Fruit fly (Drosophila melanogaster) whole organism, embryonic: ENCODE data around the gene CG44362.

Experiments used
- Atf-2 ChIP-seq: fragments of 200-800 bp; sonication (Bioruptor generic); optimal IDR thresholded peaks from 2 replicates; lab custom pipeline; 2016; ENCODE audit warnings: missing biosample characterization, missing genetic modification characterization
- Bteb2 ChIP-seq: fragments of 200-800 bp; sonication (Bioruptor generic); optimal IDR thresholded peaks from 2 replicates; lab custom pipeline; 2016; ENCODE audit warnings: missing biosample characterization, missing genetic modification characterization
- CG10147 ChIP-seq: fragments of 200-800 bp; sonication (Bioruptor generic); optimal IDR thresholded peaks from 2 replicates; lab custom pipeline; 2019; ENCODE audit warnings: missing biosample characterization, mild to moderate bottlenecking, missing genetic modification characterization, moderate library complexity
- CG10654 ChIP-seq: fragments of 200-800 bp; sonication (Bioruptor generic); optimal IDR thresholded peaks from 2 replicates; lab custom pipeline; 2016; ENCODE audit warnings: missing biosample characterization, missing genetic modification characterization
- CG10959 ChIP-seq: fragments of 200-800 bp; sonication (Bioruptor generic); IDR thresholded peaks from 2 replicates; pipeline ENCODE4 v1.3.6; 2022; ENCODE audit warnings: missing biosample characterization, missing genetic modification characterization
- CG1233 ChIP-seq: fragments of 200-800 bp; sonication (Bioruptor generic); optimal IDR thresholded peaks from 4 replicates; lab custom pipeline; 2018; ENCODE audit warnings: missing biosample characterization, mild to moderate bottlenecking, missing genetic modification characterization
- CG13894 ChIP-seq: fragments of 200-800 bp; sonication (Bioruptor generic); optimal IDR thresholded peaks from 3 replicates; lab custom pipeline; 2018; ENCODE audit warnings: missing biosample characterization, mild to moderate bottlenecking, missing genetic modification characterization, moderate library complexity
- CG14965 ChIP-seq: fragments of 200-800 bp; sonication (Bioruptor generic); optimal IDR thresholded peaks from 2 replicates; lab custom pipeline; 2016; ENCODE audit warnings: missing biosample characterization, missing genetic modification characterization, borderline replicate concordance
- CG15514 ChIP-seq: fragments of 200-800 bp; sonication (Bioruptor generic); optimal IDR thresholded peaks from 3 replicates; lab custom pipeline; 2017; ENCODE audit warnings: missing biosample characterization, missing genetic modification characterization, mild to moderate bottlenecking, moderate library complexity, missing genetic modification reagents
- CG18619 ChIP-seq: fragments of 200-800 bp; sonication (Bioruptor generic); optimal IDR thresholded peaks from 3 replicates; lab custom pipeline; 2017; ENCODE audit warnings: missing biosample characterization, mild to moderate bottlenecking, missing genetic modification characterization
- CG2678 ChIP-seq: fragments of 200-800 bp; sonication (Bioruptor generic); optimal IDR thresholded peaks from 3 replicates; lab custom pipeline; 2019; ENCODE audit warnings: missing biosample characterization, mild to moderate bottlenecking, missing genetic modification characterization, moderate library complexity
- CG30020 ChIP-seq: fragments of 200-800 bp; optimal IDR thresholded peaks from 2 replicates; lab custom pipeline; 2019; ENCODE audit warnings: missing biosample characterization, mild to moderate bottlenecking, missing genetic modification characterization, moderate library complexity
- CG30403 ChIP-seq: fragments of 200-800 bp; sonication (Bioruptor generic); optimal IDR thresholded peaks from 3 replicates; lab custom pipeline; 2016; ENCODE audit warnings: missing biosample characterization, missing genetic modification characterization
- CG43689 ChIP-seq: fragments of 200-800 bp; sonication (Bioruptor generic); IDR thresholded peaks from 2 replicates; pipeline ENCODE4 v1.3.6; 2022; ENCODE audit warnings: missing biosample characterization, missing genetic modification characterization
- CG8765 ChIP-seq: fragments of 200-800 bp; sonication (Bioruptor generic); IDR thresholded peaks from 2 replicates; pipeline ENCODE4 v1.3.6; 2022; ENCODE audit warnings: missing biosample characterization, missing genetic modification characterization
- CrebB ChIP-seq: fragments of 200-800 bp; sonication (Bioruptor generic); optimal IDR thresholded peaks from 3 replicates; lab custom pipeline; 2018; ENCODE audit warnings: missing biosample characterization, mild to moderate bottlenecking, missing genetic modification characterization
- Dbx ChIP-seq: fragments of 200-800 bp; sonication (Bioruptor generic); IDR thresholded peaks from 3 replicates; pipeline ENCODE4 v1.3.6; 2022; ENCODE audit warnings: missing biosample characterization, missing genetic modification characterization
- Deaf1 ChIP-seq: fragments of 200-800 bp; optimal IDR thresholded peaks from 3 replicates; lab custom pipeline; 2019; ENCODE audit warnings: missing biosample characterization, mild to moderate bottlenecking, missing genetic modification characterization, moderate library complexity
- Dll ChIP-seq: fragments of 200-800 bp; sonication (Bioruptor generic); IDR thresholded peaks from 4 replicates; pipeline ENCODE4 v1.3.6; 2022; ENCODE audit warnings: missing biosample characterization, missing genetic modification characterization; ENCODE audit not compliant: partially characterized antibody
- Lpt ChIP-seq: fragments of >200 bp; optimal IDR thresholded peaks from 2 replicates; lab custom pipeline; 2018; ENCODE audit warnings: missing biosample characterization, missing genetic modification characterization
- Oaz ChIP-seq: fragments of 200-800 bp; sonication (Bioruptor generic); IDR thresholded peaks from 2 replicates; pipeline ENCODE4 v1.3.6; 2022; ENCODE audit warnings: missing biosample characterization, missing genetic modification characterization
- Sry-β ChIP-seq: fragments of 200-800 bp; sonication (Bioruptor generic); optimal IDR thresholded peaks from 2 replicates; lab custom pipeline; 2018; ENCODE audit warnings: missing biosample characterization, mild to moderate bottlenecking, missing genetic modification characterization, moderate library complexity
- Ssrp ChIP-seq: fragments of 200-800 bp; sonication (Bioruptor generic); optimal IDR thresholded peaks from 2 replicates; lab custom pipeline; 2018; ENCODE audit warnings: missing biosample characterization, mild to moderate bottlenecking, missing genetic modification characterization, moderate library complexity
- Stat92E ChIP-seq, 3 experiments: fragments of >200 bp in 2 of 3; fragments of 200-800 bp in 1 of 3; sonication (Bioruptor generic) in 1 of 3; optimal IDR thresholded peaks; 2 replicates each; lab custom pipeline; 2017 to 2019; ENCODE audit warnings: missing biosample characterization in 3 of 3, missing genetic modification characterization in 3 of 3, mild to moderate bottlenecking in 1 of 3, moderate library complexity in 1 of 3
- TFAM ChIP-seq: fragments of 200-800 bp; sonication (Bioruptor generic); optimal IDR thresholded peaks from 2 replicates; lab custom pipeline; 2017; ENCODE audit warnings: missing biosample characterization, missing genetic modification characterization, inconsistent platforms
- al ChIP-seq: fragments of 200-800 bp; sonication (Bioruptor generic); IDR thresholded peaks from 2 replicates; pipeline ENCODE4 v1.3.6; 2022; ENCODE audit warnings: missing biosample characterization, missing genetic modification characterization
- ase ChIP-seq: fragments of 200-800 bp; sonication (Bioruptor generic); IDR thresholded peaks from 3 replicates; pipeline ENCODE4 v1.3.6; 2022; ENCODE audit warnings: missing biosample characterization, missing genetic modification characterization
- cad ChIP-seq: fragments of >200 bp; optimal IDR thresholded peaks from 2 replicates; lab custom pipeline; 2017; ENCODE audit warnings: missing biosample characterization, missing genetic modification characterization
- cg ChIP-seq: fragments of 200-800 bp; sonication (Bioruptor generic); optimal IDR thresholded peaks from 3 replicates; lab custom pipeline; 2019; ENCODE audit warnings: missing biosample characterization, mild to moderate bottlenecking, missing genetic modification characterization, moderate library complexity
- chn ChIP-seq: fragments of 200-800 bp; sonication (Bioruptor generic); optimal IDR thresholded peaks from 2 replicates; lab custom pipeline; 2016; ENCODE audit warnings: missing biosample characterization, missing genetic modification characterization
- corto ChIP-seq: fragments of 200-800 bp; sonication (Bioruptor generic); optimal IDR thresholded peaks from 2 replicates; lab custom pipeline; 2016; ENCODE audit warnings: missing biosample characterization, mild to moderate bottlenecking, missing genetic modification characterization, moderate library complexity
- dpn ChIP-seq, 2 experiments: fragments of 200-800 bp; sonication (Bioruptor generic); optimal IDR thresholded peaks; 3 replicates each; lab custom pipeline; 2016; ENCODE audit warnings: missing biosample characterization in 2 of 2, missing genetic modification characterization in 2 of 2
- exex ChIP-seq: fragments of 200-800 bp; sonication (Bioruptor generic); optimal IDR thresholded peaks from 4 replicates; lab custom pipeline; 2018; ENCODE audit warnings: missing biosample characterization, mild to moderate bottlenecking, missing genetic modification characterization, moderate library complexity
- fu2 ChIP-seq: fragments of 200-800 bp; sonication (Bioruptor generic); optimal IDR thresholded peaks from 2 replicates; lab custom pipeline; 2016; ENCODE audit warnings: missing biosample characterization, missing genetic modification characterization
- hth ChIP-seq: fragments of >200 bp; optimal IDR thresholded peaks from 2 replicates; lab custom pipeline; 2017; ENCODE audit warnings: inconsistent platforms
- jumu ChIP-seq: fragments of 200-800 bp; sonication (Bioruptor generic); optimal IDR thresholded peaks from 3 replicates; lab custom pipeline; 2016; ENCODE audit warnings: missing biosample characterization, missing genetic modification characterization
- luna ChIP-seq: fragments of 200-800 bp; sonication (Bioruptor generic); optimal IDR thresholded peaks from 2 replicates; lab custom pipeline; 2016; ENCODE audit warnings: missing biosample characterization, missing genetic modification characterization
- nerfin-2 ChIP-seq: fragments of 200-800 bp; sonication (Bioruptor generic); IDR thresholded peaks from 2 replicates; pipeline ENCODE4 v1.3.6; 2022; ENCODE audit warnings: missing biosample characterization, missing genetic modification characterization; ENCODE audit not compliant: partially characterized antibody
- p53 ChIP-seq: fragments of 200-800 bp; sonication (Bioruptor generic); optimal IDR thresholded peaks from 2 replicates; lab custom pipeline; 2016; ENCODE audit warnings: missing biosample characterization, missing genetic modification characterization
- pum ChIP-seq: fragments of 200-800 bp; sonication (Bioruptor generic); optimal IDR thresholded peaks from 2 replicates; lab custom pipeline; 2016; ENCODE audit warnings: missing biosample characterization, missing genetic modification characterization
- sc ChIP-seq, 3 experiments: fragments of >200 bp in 2 of 3; fragments of 200-800 bp in 1 of 3; sonication (Bioruptor generic) in 1 of 3; optimal IDR thresholded peaks; 2 replicates in 2 of 3; 3 replicates in 1 of 3; lab custom pipeline; 2017; ENCODE audit warnings: mild to moderate bottlenecking in 1 of 3, missing biosample characterization in 1 of 3, missing genetic modification characterization in 1 of 3, missing genetic modification reagents in 1 of 3
- sens ChIP-seq: fragments of 200-800 bp; sonication (Bioruptor generic); peaks from one replicate; lab custom pipeline; 2016; ENCODE audit warnings: missing biosample characterization, missing genetic modification characterization
- sens-2 ChIP-seq: fragments of 200-800 bp; sonication (Bioruptor generic); IDR thresholded peaks from 2 replicates; pipeline ENCODE4 v1.3.6; 2022; ENCODE audit warnings: missing biosample characterization, missing genetic modification characterization
- ssp ChIP-seq: fragments of 200-800 bp; sonication (Bioruptor generic); IDR thresholded peaks from 2 replicates; pipeline ENCODE4 v1.3.6; 2022; ENCODE audit warnings: missing biosample characterization, missing genetic modification characterization
- tgo ChIP-seq: fragments of 200-800 bp; sonication (Bioruptor generic); IDR thresholded peaks from 3 replicates; pipeline ENCODE4 v1.3.6; 2022; ENCODE audit warnings: missing biosample characterization, missing genetic modification characterization
- tll ChIP-seq, 2 experiments: fragments of 200-800 bp in 1 of 2; fragments of >200 bp in 1 of 2; sonication (Bioruptor generic) in 1 of 2; optimal IDR thresholded peaks; 2 replicates each; lab custom pipeline; 2017 to 2019; ENCODE audit warnings: missing biosample characterization in 2 of 2, missing genetic modification characterization in 2 of 2, mild to moderate bottlenecking in 1 of 2, moderate library complexity in 1 of 2
- tna ChIP-seq: fragments of 200-800 bp; sonication (Bioruptor generic); IDR thresholded peaks from 2 replicates; pipeline ENCODE4 v1.3.6; 2022; ENCODE audit warnings: missing biosample characterization, missing genetic modification characterization; ENCODE audit not compliant: partially characterized antibody
- ttk ChIP-seq: fragments of 200-800 bp; sonication (Bioruptor generic); IDR thresholded peaks from 2 replicates; pipeline ENCODE4 v2.1.2; 2022; ENCODE audit warnings: missing biosample characterization, missing genetic modification characterization
- tup ChIP-seq: fragments of 200-800 bp; sonication (Bioruptor generic); optimal IDR thresholded peaks from 2 replicates; lab custom pipeline; 2016; ENCODE audit warnings: missing biosample characterization, mild to moderate bottlenecking, missing genetic modification characterization, moderate library complexity
- z ChIP-seq: fragments of 200-800 bp; sonication (Bioruptor generic); IDR thresholded peaks from 3 replicates; pipeline ENCODE4 v1.3.6; 2022; ENCODE audit warnings: missing biosample characterization, missing genetic modification characterization
- zf30C ChIP-seq: fragments of 200-800 bp; sonication (Bioruptor generic); optimal IDR thresholded peaks from 3 replicates; lab custom pipeline; 2018; ENCODE audit warnings: missing biosample characterization, mild to moderate bottlenecking, missing genetic modification characterization

Gene CG44362

dm6 chr3L:11415382-11415781 lies 18.0 kb downstream of the CG44362 start (continued):
- TF ChIP-seq CrebB: peak; percentile 32
- peak; percentile 32 for TF ChIP-seq CG10147 (GFP tag; lab: Kevin White, UChicago)
- TF ChIP-seq CG30403 (GFP tag; lab: Kevin White, UChicago): peak; percentile 76
- no peak for TF ChIP-seq jumu (GFP tag; lab: Kevin White, UChicago)
- TF ChIP-seq cad (GFP tag; lab: Kevin White, UChicago): no peak
- TF ChIP-seq CG10959 (GFP tag; lab: Robert Waterston, UW): peak; percentile 92
- no peak for TF ChIP-seq sc (optimal IDR thresholded peaks at IDR 0.05; lab: Kevin White, UChicago)
- TF ChIP-seq sc (GFP tag; optimal IDR thresholded peaks at IDR 0.05; lab: Kevin White, UChicago): peak; percentile 58
- peak; percentile 67 for TF ChIP-seq tgo (GFP tag; lab: Robert Waterston, UW)
- no peak for TF ChIP-seq hth (lab: Kevin White, UChicago)
- TF ChIP-seq tna (GFP tag; lab: Robert Waterston, UW): no peak
- TF ChIP-seq CG8765: peak; percentile 77
- TF ChIP-seq cg (GFP tag; lab: Kevin White, UChicago): no peak
- TF ChIP-seq dpn (GFP tag; optimal IDR thresholded peaks at IDR 0.05; lab: Kevin White, UChicago): peak; percentile 40 to 66
- peak; percentile 55; the same call in 2 of the 3 replicates for TF ChIP-seq ase
- TF ChIP-seq CG14965 (GFP tag; lab: Kevin White, UChicago): no peak
- peak; percentile 57 for TF ChIP-seq CG10654 (GFP tag; lab: Kevin White, UChicago)
- TF ChIP-seq exex (tag; lab: Kevin White, UChicago): no peak
- TF ChIP-seq Deaf1 (tag; lab: Kevin White, UChicago): peak; percentile 30
- TF ChIP-seq tup (GFP tag; lab: Kevin White, UChicago): peak; percentile 36
- no peak for TF ChIP-seq CG15514
- TF ChIP-seq sens (GFP tag; lab: Kevin White, UChicago): peak; percentile 96
- TF ChIP-seq CG13894 (tag; lab: Kevin White, UChicago): no peak
- TF ChIP-seq Dbx (GFP tag; lab: Robert Waterston, UW): no peak
- peak; percentile 68; the same call in 1 of the 3 replicates for TF ChIP-seq z (GFP tag; lab: Robert Waterston, UW)
- no peak for TF ChIP-seq CG18619 (GFP tag; lab: Kevin White, UChicago)
- peak; percentile 1 for TF ChIP-seq TFAM (GFP tag; lab: Kevin White, UChicago)
- no peak for TF ChIP-seq Dll (GFP tag; lab: Robert Waterston, UW)
- TF ChIP-seq ttk (GFP tag; lab: Robert Waterston, UW): peak; percentile 72
- peak in 1 of 3 experiments; percentile 62 for TF ChIP-seq Stat92E (GFP tag; optimal IDR thresholded peaks at IDR 0.05; lab: Kevin White, UChicago)
- TF ChIP-seq Sry-β (GFP tag; lab: Kevin White, UChicago): no peak
- TF ChIP-seq CG2678 (tag; lab: Kevin White, UChicago): no peak
- peak; percentile 21 for TF ChIP-seq Bteb2
- no peak for TF ChIP-seq fu2 (GFP tag; lab: Kevin White, UChicago)
- TF ChIP-seq CG43689 (GFP tag; lab: Robert Waterston, UW): no peak
- no peak for TF ChIP-seq p53
- TF ChIP-seq Atf-2 (GFP tag; lab: Kevin White, UChicago): peak; percentile 28
- TF ChIP-seq luna (GFP tag; lab: Kevin White, UChicago): no peak
- peak; percentile 53 for TF ChIP-seq chn
- TF ChIP-seq nerfin-2 (GFP tag; lab: Robert Waterston, UW): no peak
- TF ChIP-seq Lpt: no peak
- TF ChIP-seq CG30020 (tag; lab: Kevin White, UChicago): peak; percentile 13
- peak; percentile 14 for TF ChIP-seq corto (GFP tag; lab: Kevin White, UChicago)
- TF ChIP-seq Oaz (GFP tag; lab: Robert Waterston, UW): no peak
- TF ChIP-seq CG1233 (GFP tag; lab: Kevin White, UChicago): no peak
- peak; percentile 54 for TF ChIP-seq pum
- peak; percentile 79 for TF ChIP-seq zf30C (GFP tag; lab: Kevin White, UChicago)
- TF ChIP-seq al (GFP tag; lab: Robert Waterston, UW): no peak
- peak; percentile 82 for TF ChIP-seq Ssrp (tag; lab: Kevin White, UChicago)
- TF ChIP-seq tll (GFP tag; optimal IDR thresholded peaks at IDR 0.05; lab: Kevin White, UChicago): no peak
- TF ChIP-seq ssp: peak; percentile 67
- TF ChIP-seq sens-2 (GFP tag; lab: Robert Waterston, UW): peak; percentile 83
